Worm (Caenorhabditis elegans) whole organism, L4 larva: ENCODE results near the gene F45D3.2.

Experiments used
- D1046.2 ChIP-seq: fragments of 200-800 bp; sonication (Bioruptor generic); IDR thresholded peaks from 2 replicates; pipeline ENCODE4 v1.3.6; 2022; ENCODE audit warnings: missing genetic modification characterization, missing compliant biosample characterization
- T26A8.4 ChIP-seq: fragments of 200-800 bp; sonication (Bioruptor generic); IDR thresholded peaks from 2 replicates; pipeline ENCODE4 v1.3.6; 2022; ENCODE audit warnings: missing genetic modification characterization, missing compliant biosample characterization
- Y105C5A.15 ChIP-seq: fragments of 200-800 bp; sonication (Bioruptor generic); IDR thresholded peaks from 2 replicates; pipeline ENCODE4 v1.3.6; 2022; ENCODE audit warnings: missing genetic modification characterization, missing compliant biosample characterization
- Y48G9A.11 ChIP-seq: fragments of 200-800 bp; sonication (Bioruptor generic); IDR thresholded peaks from 2 replicates; pipeline ENCODE4 v1.3.6; 2022; ENCODE audit warnings: missing genetic modification reagents, missing genetic modification characterization, missing compliant biosample characterization
- ZK337.2 ChIP-seq: fragments of 200-800 bp; sonication (Bioruptor generic); IDR thresholded peaks from 2 replicates; pipeline ENCODE4 v1.3.6; 2022; ENCODE audit warnings: missing genetic modification reagents, missing genetic modification characterization, missing compliant biosample characterization
- aha-1 ChIP-seq: fragments of 150-350 bp; peaks from one replicate; lab custom pipeline; 2014; ENCODE audit warnings: missing biosample characterization, missing genetic modification characterization
- arid-1 ChIP-seq: fragments of 200-800 bp; sonication (Bioruptor generic); conservative IDR thresholded peaks from 2 replicates; pipeline ENCODE4 v1.3.6; 2022; ENCODE audit warnings: missing genetic modification reagents, missing genetic modification characterization, missing compliant biosample characterization
- ceh-20 ChIP-seq: fragments of 200-800 bp; sonication (Bioruptor generic); IDR thresholded peaks from 2 replicates; pipeline ENCODE4 v1.3.6; 2022; ENCODE audit warnings: missing genetic modification reagents, missing genetic modification characterization, missing compliant biosample characterization
- ceh-28 ChIP-seq: fragments of 150-350 bp; optimal IDR thresholded peaks from 2 replicates; lab custom pipeline; 2014; ENCODE audit warnings: missing biosample characterization, missing genetic modification reagents, missing genetic modification characterization
- ceh-44 ChIP-seq: fragments of 200-800 bp; sonication (Bioruptor generic); IDR thresholded peaks from 2 replicates; pipeline ENCODE4 v1.3.6; 2022; ENCODE audit warnings: missing genetic modification reagents, missing genetic modification characterization, missing compliant biosample characterization
- ceh-62 ChIP-seq: sonication (generic microtip); optimal IDR thresholded peaks from 2 replicates; lab custom pipeline; 2017; ENCODE audit warnings: missing biosample characterization, missing genetic modification characterization
- ceh-82 ChIP-seq: sonication (generic microtip); optimal IDR thresholded peaks from 2 replicates; lab custom pipeline; 2017; ENCODE audit warnings: missing biosample characterization, missing genetic modification characterization
- ces-1 ChIP-seq: fragments of 150-350 bp; sonication (generic microtip); optimal IDR thresholded peaks from 4 replicates; lab custom pipeline; 2014; ENCODE audit warnings: missing biosample characterization, missing genetic modification reagents, missing genetic modification characterization
- ctbp-1 ChIP-seq: fragments of 200-800 bp; sonication (Bioruptor generic); IDR thresholded peaks from 2 replicates; pipeline ENCODE4 v1.3.6; 2022; ENCODE audit warnings: missing genetic modification reagents, missing genetic modification characterization, missing compliant biosample characterization
- daf-16 ChIP-seq, 3 experiments: sonication (generic microtip); optimal IDR thresholded peaks; 2 replicates each; lab custom pipeline; 2016 to 2017; ENCODE audit warnings: missing genetic modification characterization in 3 of 3, missing genetic modification reagents in 3 of 3, mild to moderate bottlenecking in 2 of 3, missing compliant biosample characterization in 2 of 3, missing biosample characterization in 1 of 3, moderate library complexity in 1 of 3
- duxl-1 ChIP-seq: sonication (generic microtip); optimal IDR thresholded peaks from 2 replicates; lab custom pipeline; 2016; ENCODE audit warnings: mild to moderate bottlenecking, missing genetic modification characterization, moderate library complexity, missing compliant biosample characterization; ENCODE audit not compliant: poor library complexity
- dve-1 ChIP-seq: sonication (generic microtip); optimal IDR thresholded peaks from 2 replicates; lab custom pipeline; 2017; ENCODE audit warnings: antibody characterized with exemption, mild to moderate bottlenecking, missing genetic modification characterization, missing compliant biosample characterization; ENCODE audit not compliant: insufficient read depth
- egl-27 ChIP-seq: sonication (generic microtip); optimal IDR thresholded peaks from 3 replicates; lab custom pipeline; 2017; ENCODE audit warnings: missing biosample characterization, missing genetic modification reagents, missing genetic modification characterization
- fkh-10 ChIP-seq: fragments of 150-350 bp; optimal IDR thresholded peaks from 2 replicates; lab custom pipeline; 2014; ENCODE audit warnings: missing biosample characterization, missing genetic modification reagents, missing genetic modification characterization
- fos-1 ChIP-seq: fragments of 150-350 bp; optimal IDR thresholded peaks from 2 replicates; lab custom pipeline; 2014; ENCODE audit warnings: missing biosample characterization, missing genetic modification characterization
- gei-8 ChIP-seq: fragments of 200-800 bp; sonication (Bioruptor generic); optimal IDR thresholded peaks from 2 replicates; lab custom pipeline; 2018; ENCODE audit warnings: mild to moderate bottlenecking, missing genetic modification characterization, missing compliant biosample characterization
- hlh-11 ChIP-seq: fragments of 200-800 bp; sonication (Bioruptor generic); optimal IDR thresholded peaks from 2 replicates; lab custom pipeline; 2018; ENCODE audit warnings: mild to moderate bottlenecking, missing genetic modification characterization, missing compliant biosample characterization
- jun-1 ChIP-seq: fragments of 150-350 bp; optimal IDR thresholded peaks from 2 replicates; lab custom pipeline; 2014; ENCODE audit warnings: missing biosample characterization, missing genetic modification reagents, missing genetic modification characterization
- lsy-2 ChIP-seq, 2 experiments: fragments of 150-350 bp in 1 of 2; sonication (generic microtip) in 1 of 2; optimal IDR thresholded peaks; 2 replicates each; lab custom pipeline; 2014 to 2017; ENCODE audit warnings: missing biosample characterization in 2 of 2, missing genetic modification characterization in 2 of 2
- madf-5 ChIP-seq, 2 experiments: fragments of 200-800 bp; sonication (Bioruptor generic); IDR thresholded peaks; 2 replicates each; pipeline ENCODE4 v1.3.6; 2022; ENCODE audit warnings: missing compliant biosample characterization in 2 of 2, missing genetic modification characterization in 2 of 2
- mdl-1 ChIP-seq, 2 experiments: fragments of 150-350 bp in 1 of 2; sonication (generic microtip) in 1 of 2; optimal IDR thresholded peaks; 2 replicates each; lab custom pipeline; 2014 to 2017; ENCODE audit warnings: missing biosample characterization in 2 of 2, missing genetic modification characterization in 2 of 2
- mep-1 ChIP-seq: fragments of 150-350 bp; sonication (generic microtip); optimal IDR thresholded peaks from 3 replicates; lab custom pipeline; 2014; ENCODE audit warnings: missing biosample characterization, missing genetic modification characterization
- mes-2 ChIP-seq: sonication (generic microtip); optimal IDR thresholded peaks from 2 replicates; lab custom pipeline; 2016; ENCODE audit warnings: missing genotype, mild to moderate bottlenecking, missing genetic modification characterization, missing compliant biosample characterization; ENCODE audit not compliant: poor library complexity, severe bottlenecking
- mxl-2 ChIP-seq: fragments of 200-800 bp; sonication (Bioruptor generic); conservative IDR thresholded peaks from 2 replicates; pipeline ENCODE4 v1.3.6; 2022; ENCODE audit warnings: missing genetic modification reagents, missing genetic modification characterization, missing compliant biosample characterization
- mxl-3 ChIP-seq: fragments of 200-800 bp; sonication (Bioruptor generic); optimal IDR thresholded peaks from 2 replicates; lab custom pipeline; 2018; ENCODE audit warnings: mild to moderate bottlenecking, missing genetic modification characterization, missing compliant biosample characterization
- nhr-10 ChIP-seq: fragments of 150-350 bp; optimal IDR thresholded peaks from 2 replicates; lab custom pipeline; 2014; ENCODE audit warnings: missing biosample characterization, missing genetic modification characterization
- nhr-102 ChIP-seq: sonication (generic microtip); optimal IDR thresholded peaks from 2 replicates; lab custom pipeline; 2016; ENCODE audit warnings: mild to moderate bottlenecking, missing genetic modification characterization, moderate library complexity, missing compliant biosample characterization
- nhr-111 ChIP-seq: fragments of 200-800 bp; sonication (Bioruptor generic); optimal IDR thresholded peaks from 2 replicates; lab custom pipeline; 2018; ENCODE audit warnings: mild to moderate bottlenecking, missing genetic modification characterization, missing compliant biosample characterization
- nhr-41 ChIP-seq: fragments of 200-800 bp; sonication (Bioruptor generic); IDR thresholded peaks from 2 replicates; pipeline ENCODE4 v1.3.6; 2022; ENCODE audit warnings: missing genetic modification reagents, missing genetic modification characterization, missing compliant biosample characterization
- php-3 ChIP-seq: fragments of 200-800 bp; sonication (Bioruptor generic); IDR thresholded peaks from 2 replicates; pipeline ENCODE4 v1.3.6; 2022; ENCODE audit warnings: missing genetic modification reagents, missing genetic modification characterization, missing compliant biosample characterization
- pqm-1 ChIP-seq: sonication (generic microtip); optimal IDR thresholded peaks from 2 replicates; lab custom pipeline; 2017; ENCODE audit warnings: missing biosample characterization, missing genetic modification characterization
- rbr-2 ChIP-seq: sonication (generic microtip); optimal IDR thresholded peaks from 2 replicates; lab custom pipeline; 2016; ENCODE audit warnings: missing genotype, missing genetic modification characterization, missing compliant biosample characterization
- sdz-12 ChIP-seq: fragments of 200-800 bp; sonication (Bioruptor generic); optimal IDR thresholded peaks from 2 replicates; lab custom pipeline; 2018; ENCODE audit warnings: mild to moderate bottlenecking, missing genetic modification characterization, missing compliant biosample characterization
- set-16 ChIP-seq: fragments of 200-800 bp; sonication (Bioruptor generic); IDR thresholded peaks from 2 replicates; pipeline ENCODE4 v1.3.6; 2022; ENCODE audit warnings: missing genetic modification reagents, missing genetic modification characterization, missing compliant biosample characterization
- snpc-4 ChIP-seq: fragments of 150-350 bp; optimal IDR thresholded peaks from 2 replicates; lab custom pipeline; 2014; ENCODE audit warnings: missing biosample characterization, missing genetic modification characterization
- spr-1 ChIP-seq: sonication (generic microtip); optimal IDR thresholded peaks from 2 replicates; lab custom pipeline; 2016; ENCODE audit warnings: mild to moderate bottlenecking, missing genetic modification characterization, missing compliant biosample characterization
- tag-97 ChIP-seq: fragments of 200-800 bp; sonication (Bioruptor generic); IDR thresholded peaks from 2 replicates; pipeline ENCODE4 v1.3.6; 2022; ENCODE audit warnings: missing genetic modification characterization, missing compliant biosample characterization
- tra-1 ChIP-seq: fragments of 200-800 bp; sonication (Bioruptor generic); IDR thresholded peaks from 2 replicates; pipeline ENCODE4 v1.3.6; 2022; ENCODE audit warnings: missing genetic modification reagents, missing genetic modification characterization, missing compliant biosample characterization
- unc-62 ChIP-seq, 3 experiments: fragments of 150-350 bp in 1 of 3; sonication (generic microtip); optimal IDR thresholded peaks in 2 of 3; peaks in 1 of 3; 1 replicate in 1 of 3; 2 replicates in 2 of 3; lab custom pipeline; 2014 to 2017; ENCODE audit warnings: missing biosample characterization in 3 of 3, missing genetic modification characterization in 3 of 3, missing genetic modification reagents in 3 of 3, missing genotype in 1 of 3
- zfp-2 ChIP-seq: sonication (generic microtip); optimal IDR thresholded peaks from 2 replicates; lab custom pipeline; 2016; ENCODE audit warnings: mild to moderate bottlenecking, missing genetic modification characterization, missing compliant biosample characterization
- zfp-3 ChIP-seq: fragments of 200-800 bp; sonication (Bioruptor generic); conservative IDR thresholded peaks from 2 replicates; pipeline ENCODE4 v1.3.6; 2022; ENCODE audit warnings: missing genetic modification reagents, missing genetic modification characterization, missing compliant biosample characterization
- zip-2 ChIP-seq: fragments of 150-350 bp; optimal IDR thresholded peaks from 2 replicates; lab custom pipeline; 2014; ENCODE audit warnings: missing biosample characterization, missing genetic modification characterization

Gene F45D3.2

DNA sequence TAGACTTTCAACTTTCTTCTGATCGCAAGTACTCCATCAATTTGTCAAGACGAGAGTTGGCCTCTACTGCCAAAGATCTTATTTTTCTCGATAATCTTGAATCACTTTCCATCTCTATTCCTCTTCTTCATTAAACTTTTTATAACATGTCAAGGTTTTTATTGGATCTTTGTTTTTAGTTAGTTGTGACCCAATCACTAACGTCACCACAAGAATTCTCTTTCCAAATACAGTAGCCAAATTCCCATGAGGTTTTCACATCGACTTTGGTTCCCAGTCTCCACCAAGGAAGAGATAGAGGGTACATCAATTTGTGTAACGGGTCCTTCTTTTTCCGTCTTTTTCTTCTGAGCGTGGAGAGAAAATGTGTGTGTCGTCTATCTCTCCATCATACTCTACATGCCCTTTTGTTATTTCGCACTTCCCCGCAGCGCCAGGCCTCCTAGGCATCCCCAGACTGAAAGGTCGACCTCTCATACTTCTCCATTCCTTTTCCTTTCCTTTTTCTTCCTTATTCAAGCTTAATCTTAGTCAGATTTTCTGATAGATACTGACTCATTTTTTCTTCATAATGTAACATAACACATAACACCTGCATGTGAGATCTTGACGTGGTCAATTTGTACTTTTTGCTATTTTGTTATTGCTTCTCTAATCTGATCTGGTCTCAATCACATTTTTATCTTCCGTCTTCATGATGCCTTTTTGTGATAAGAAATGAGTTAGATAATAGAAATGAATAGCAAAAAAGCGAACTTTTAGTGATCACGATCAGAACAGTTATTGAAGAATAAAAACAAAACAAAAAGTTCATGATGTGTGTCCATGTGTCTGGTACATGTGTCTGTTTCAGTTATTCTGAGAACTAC lies 1.6 kb upstream of the F45D3.2 start (continued):
- TF ChIP-seq ceh-28 (tag; lab: Kevin White, UChicago): no peak
- no peak for TF ChIP-seq spr-1 (tag; lab: Kevin White, UChicago)
- TF ChIP-seq aha-1 (tag; lab: Kevin White, UChicago): peak; percentile 94
- peak; percentile 26 to 50 for TF ChIP-seq lsy-2 (tag; optimal IDR thresholded peaks at IDR 0.05; lab: Kevin White, UChicago)
- TF ChIP-seq daf-16 (GFP tag; optimal IDR thresholded peaks at IDR 0.05; lab: Kevin White, UChicago): no peak
- peak; percentile 22 for TF ChIP-seq daf-16 (tag; optimal IDR thresholded peaks at IDR 0.05; lab: Kevin White, UChicago)
- TF ChIP-seq duxl-1: no peak
- TF ChIP-seq gei-8: no peak
- TF ChIP-seq Y105C5A.15: no peak
- no peak for TF ChIP-seq ces-1
- peak; percentile 53 for TF ChIP-seq mep-1 (tag; lab: Kevin White, UChicago)
- TF ChIP-seq ceh-44: no peak
- no peak for TF ChIP-seq zfp-2 (tag; lab: Kevin White, UChicago)

DNA sequence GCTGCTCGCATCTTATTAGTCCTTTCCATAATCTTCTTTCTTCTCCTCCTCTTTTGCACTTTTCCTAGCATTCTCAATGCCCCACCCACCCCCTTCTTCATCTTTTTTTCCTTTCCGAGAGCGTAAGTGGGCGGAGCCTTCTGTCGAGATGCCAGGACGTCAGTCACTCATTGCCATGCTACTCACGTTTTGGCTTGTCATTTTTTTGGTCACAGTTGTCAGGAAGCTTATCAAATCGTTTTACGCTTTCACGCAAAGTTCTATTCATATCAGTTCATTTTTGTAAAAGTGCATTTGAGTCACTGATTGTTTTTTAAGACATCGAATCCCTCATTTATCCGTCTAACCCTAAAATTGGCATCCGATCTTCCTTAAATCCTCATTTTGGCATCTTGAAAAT lies 821 bp upstream of the F45D3.2 start:
- TF ChIP-seq dve-1 (peak; percentile 27), mxl-3 (peak; percentile 13), T26A8.4 (GFP tag; lab: Robert Waterston, UW) (no peak), aha-1 (tag; lab: Kevin White, UChicago) (peak; percentile 34), nhr-41 (GFP tag; lab: Robert Waterston, UW) (no peak), mep-1 (tag; lab: Kevin White, UChicago) (peak; percentile 31), tag-97 (GFP tag; lab: Robert Waterston, UW) (no peak), set-16 (GFP tag; lab: Robert Waterston, UW) (no peak), nhr-10 (no peak), snpc-4 (no peak), mdl-1 (tag; optimal IDR thresholded peaks at IDR 0.05; lab: Kevin White, UChicago) (no peak), fos-1 (no peak), Y48G9A.11 (GFP tag; lab: Robert Waterston, UW) (no peak), arid-1 (GFP tag; lab: Robert Waterston, UW) (no peak), zip-2 (tag; lab: Kevin White, UChicago) (no peak), php-3 (GFP tag; lab: Robert Waterston, UW) (no peak), nhr-102 (tag; lab: Kevin White, UChicago) (no peak), fkh-10 (no peak), ceh-62 (tag; lab: Kevin White, UChicago) (no peak), madf-5 (GFP tag; IDR thresholded peaks at IDR 0.05; lab: Robert Waterston, UW) (no peak), zfp-3 (GFP tag; lab: Robert Waterston, UW) (no peak), mxl-2 (GFP tag; lab: Robert Waterston, UW) (no peak), rbr-2 (tag; lab: Kevin White, UChicago) (peak; percentile 18), spr-1 (tag; lab: Kevin White, UChicago) (no peak), ZK337.2 (GFP tag; lab: Robert Waterston, UW) (no peak), ceh-82 (no peak), sdz-12 (no peak), mes-2 (tag; lab: Kevin White, UChicago) (peak; percentile 34), ces-1 (no peak), nhr-111 (GFP tag; lab: Kevin White, UChicago) (no peak), ceh-20 (GFP tag; lab: Robert Waterston, UW) (peak; percentile 59; the same call in 1 of the 2 replicates), pqm-1 (peak; percentile 20), unc-62 (GFP tag; optimal IDR thresholded peaks at IDR 0.05 in 1 of 2; lab: Kevin White, UChicago) (peak in 1 of 2 experiments; percentile 84), unc-62 (tag; optimal IDR thresholded peaks at IDR 0.05; lab: Kevin White, UChicago) (no peak), egl-27 (tag; lab: Kevin White, UChicago) (no peak), tra-1 (GFP tag; lab: Robert Waterston, UW) (no peak), duxl-1 (no peak), ctbp-1 (GFP tag; lab: Robert Waterston, UW) (no peak), lsy-2 (tag; optimal IDR thresholded peaks at IDR 0.05; lab: Kevin White, UChicago) (no peak), D1046.2 (GFP tag; lab: Robert Waterston, UW) (no peak), jun-1 (tag; lab: Kevin White, UChicago) (no peak), hlh-11 (tag; lab: Kevin White, UChicago) (peak; percentile 33)
